Worm (Caenorhabditis elegans): ENCODE measurements around the gene ZK355.3.

ce11 chrII:2919074-2919857 is 8.2 kb downstream of the ZK355.3 start, which contains the start of the genes ncap-1 and Y110A2AR.1:
- no peak for TF ChIP-seq blmp-1 (tag; optimal IDR thresholded peaks at IDR 0.05)
- TF ChIP-seq mls-2 (tag; optimal IDR thresholded peaks at IDR 0.05), result no peak
- no peak for TF ChIP-seq nhr-76 (tag; optimal IDR thresholded peaks at IDR 0.05)
- no peak for TF ChIP-seq ceh-83 (GFP tag; optimal IDR thresholded peaks at IDR 0.05)
- TF ChIP-seq nhr-12 (tag; optimal IDR thresholded peaks at IDR 0.05), result no peak
